Worm (Caenorhabditis elegans) whole organism, L2 larva: ENCODE data around the gene Y6D1A.2.

Experiments used
- ZK546.5 ChIP-seq: sonication (generic microtip); optimal IDR thresholded peaks from 2 replicates; lab custom pipeline; 2017; ENCODE audit warnings: missing biosample characterization, missing genetic modification characterization
- ama-1 ChIP-seq: fragments of 150-350 bp; optimal IDR thresholded peaks from 2 replicates; lab custom pipeline; 2018; ENCODE audit warnings: inconsistent platforms
- blmp-1 ChIP-seq: sonication (generic microtip); optimal IDR thresholded peaks from 2 replicates; lab custom pipeline; 2017; ENCODE audit warnings: missing genetic modification characterization, mild to moderate bottlenecking, missing compliant biosample characterization, antibody characterized with exemption, moderate library complexity; ENCODE audit not compliant: insufficient read depth
- ceh-82 ChIP-seq: fragments of 150-350 bp; optimal IDR thresholded peaks from 2 replicates; lab custom pipeline; 2014; ENCODE audit warnings: missing biosample characterization, missing genetic modification characterization
- lin-13 ChIP-seq: fragments of 150-350 bp; optimal IDR thresholded peaks from 2 replicates; lab custom pipeline; 2014; ENCODE audit warnings: missing biosample characterization, missing genetic modification reagents, missing genetic modification characterization
- lin-39 ChIP-seq: fragments of 150-350 bp; optimal IDR thresholded peaks from 2 replicates; lab custom pipeline; 2014; ENCODE audit warnings: missing biosample characterization, missing genetic modification reagents, missing genetic modification characterization
- nhr-237 ChIP-seq: fragments of 150-350 bp; optimal IDR thresholded peaks from 2 replicates; lab custom pipeline; 2014; ENCODE audit warnings: missing biosample characterization, missing genetic modification characterization
- nhr-77 ChIP-seq: fragments of 150-350 bp; optimal IDR thresholded peaks from 2 replicates; lab custom pipeline; 2014; ENCODE audit warnings: missing biosample characterization, missing genetic modification characterization
- sem-4 ChIP-seq: fragments of 150-350 bp; optimal IDR thresholded peaks from 2 replicates; lab custom pipeline; 2014; ENCODE audit warnings: missing biosample characterization, missing genetic modification reagents, missing genetic modification characterization
- snpc-4 ChIP-seq: fragments of 150-350 bp; optimal IDR thresholded peaks from 2 replicates; lab custom pipeline; 2014; ENCODE audit warnings: missing biosample characterization, missing genetic modification characterization
- unc-62 ChIP-seq: fragments of 150-350 bp; optimal IDR thresholded peaks from 2 replicates; lab custom pipeline; 2014; ENCODE audit warnings: missing biosample characterization, missing genetic modification reagents, missing genetic modification characterization
- ztf-4 ChIP-seq: fragments of 150-350 bp; optimal IDR thresholded peaks from 2 replicates; lab custom pipeline; 2014; ENCODE audit warnings: missing biosample characterization, missing genetic modification characterization

DNA sequence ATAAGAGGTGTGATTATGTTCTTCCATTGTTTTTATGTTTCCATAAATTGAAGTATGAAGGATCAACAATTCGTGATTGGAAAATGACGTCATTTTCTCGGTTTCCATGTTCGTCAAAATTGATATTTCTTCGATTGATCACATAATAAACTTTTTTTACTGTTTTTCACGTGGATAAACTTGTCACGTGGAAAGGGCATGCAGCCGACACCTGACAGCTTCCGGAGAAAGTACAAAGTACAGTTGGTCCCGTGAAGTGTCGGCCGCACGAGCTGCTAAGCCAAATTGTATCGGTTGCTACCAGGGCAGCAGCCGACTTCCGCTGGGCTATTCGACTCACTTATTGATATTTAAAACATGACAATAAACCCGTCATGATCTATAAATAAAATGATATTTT lies 21.9 kb upstream of the Y6D1A.2 start:
- TF ChIP-seq sem-4 (tag; lab: Kevin White, UChicago) (no peak), lin-13 (GFP tag; lab: Kevin White, UChicago) (no peak), snpc-4 (peak; percentile 57), ZK546.5 (tag; lab: Kevin White, UChicago) (no peak), nhr-237 (tag; lab: Kevin White, UChicago) (no peak), unc-62 (GFP tag; lab: Kevin White, UChicago) (no peak), ztf-4 (tag; lab: Kevin White, UChicago) (no peak), blmp-1 (tag; lab: Kevin White, UChicago) (no peak), nhr-77 (tag; lab: Kevin White, UChicago) (no peak), ama-1 (lab: Kevin White, UChicago) (no peak), lin-39 (no peak), ceh-82 (tag; lab: Kevin White, UChicago) (no peak)
